Fruit fly (Drosophila melanogaster): Measurements from ENCODE around the gene ana1.

The ana1 gene

DNA sequence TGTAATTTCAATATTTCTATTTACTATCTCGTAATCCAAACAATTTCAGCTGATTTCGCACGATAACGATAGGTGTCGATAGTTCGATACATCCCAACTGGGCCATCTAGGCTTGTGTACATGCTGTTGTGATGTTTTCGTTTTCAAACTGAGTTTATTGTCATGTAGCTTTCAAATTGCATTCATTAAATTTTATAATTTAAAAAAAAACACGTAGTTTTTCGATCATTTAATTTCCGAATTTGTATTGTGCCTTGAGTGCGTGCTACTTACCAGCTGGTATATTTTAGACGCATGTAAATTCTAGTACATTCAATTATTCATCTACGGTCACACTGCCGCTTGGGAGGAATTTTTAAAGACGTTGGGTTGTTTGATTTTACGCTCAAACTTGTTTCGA is at the start of gene ana1, which contains the start of gene CG13623:
Gene ana1, plus strand, starts transcription at position 249 of the 400 bp plus-strand sequence.
Gene CG13623, minus strand, starts transcription at position 231 of the 400 bp plus-strand sequence.
- no peak for TF ChIP-seq CTCF (optimal IDR thresholded peaks at IDR 0.05)
- no peak for TF ChIP-seq CG8478 (optimal IDR thresholded peaks at IDR 0.05)

DNA sequence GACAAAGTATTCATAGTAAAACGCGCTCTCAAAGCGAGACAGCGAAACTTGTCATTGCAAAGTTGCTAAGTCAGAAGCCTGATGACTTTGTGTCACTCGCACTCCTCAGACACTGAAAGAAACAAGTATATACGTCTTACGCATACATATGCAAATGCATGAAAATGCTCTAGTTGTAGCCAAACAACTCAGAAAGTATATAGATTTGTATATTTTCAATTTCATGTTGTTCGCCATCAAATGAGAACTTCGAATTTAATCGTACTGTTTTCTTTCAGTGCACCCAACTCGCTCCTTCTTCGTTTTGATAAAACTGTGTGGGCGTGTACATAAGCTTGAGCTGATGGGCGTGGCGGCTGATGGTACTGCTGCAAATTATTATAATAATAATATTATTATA is 49.3 kb upstream of the ana1 start:
- TF ChIP-seq CG8478 (optimal IDR thresholded peaks at IDR 0.05): no peak
- TF ChIP-seq CTCF (optimal IDR thresholded peaks at IDR 0.05): no peak

DNA sequence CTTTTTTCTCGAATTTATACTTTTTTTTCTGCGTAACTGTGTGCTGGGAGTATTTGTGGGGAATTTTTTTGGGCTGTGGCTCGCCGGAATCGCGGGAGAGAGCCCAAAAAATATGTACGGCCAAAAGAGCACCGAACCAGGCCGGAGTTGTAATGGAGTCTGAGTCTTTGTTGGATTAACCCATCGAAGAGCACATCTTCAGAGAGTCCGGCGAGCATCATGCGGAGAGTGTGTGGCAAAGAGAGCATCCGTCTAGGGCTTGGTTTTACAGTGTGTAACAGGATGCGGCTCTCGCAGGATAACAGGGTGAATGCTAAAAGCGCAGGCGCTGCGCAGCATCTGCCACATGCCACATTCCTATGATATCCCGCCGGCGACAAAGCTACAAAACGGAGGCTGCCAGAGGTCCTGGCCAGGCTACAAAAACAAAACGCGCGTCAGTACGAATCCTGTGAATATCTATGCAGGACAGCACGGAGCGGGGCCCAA is 45.3 kb upstream of the ana1 start, which contains the start of gene nAChRalpha2:
Gene nAChRalpha2, plus strand, starts transcription at position 439 of the 489 bp plus-strand sequence.
- TF ChIP-seq CG8478 (optimal IDR thresholded peaks at IDR 0.05) (no peak), CTCF (optimal IDR thresholded peaks at IDR 0.05) (no peak)

DNA sequence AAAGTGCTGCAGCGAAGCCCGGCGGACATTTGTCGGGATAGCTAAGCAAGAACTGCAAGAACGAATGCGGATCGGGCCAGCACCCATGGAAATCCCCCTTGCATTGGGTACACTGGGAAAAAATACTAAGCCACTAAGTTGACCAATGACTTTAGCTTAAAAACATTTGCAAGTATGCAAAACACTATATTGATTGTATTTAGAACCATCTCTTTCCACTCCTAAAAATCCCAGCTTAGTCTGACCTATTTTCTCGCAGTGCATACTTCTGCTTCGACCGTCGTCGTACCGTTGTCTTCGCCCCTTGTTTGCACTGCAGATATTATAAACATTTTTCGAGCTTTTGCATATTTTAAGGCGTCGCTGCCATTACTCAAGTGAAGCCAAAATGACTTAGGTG is 34.3 kb upstream of the ana1 start:
- TF ChIP-seq CTCF (optimal IDR thresholded peaks at IDR 0.05) (no peak), CG8478 (optimal IDR thresholded peaks at IDR 0.05) (no peak)

DNA sequence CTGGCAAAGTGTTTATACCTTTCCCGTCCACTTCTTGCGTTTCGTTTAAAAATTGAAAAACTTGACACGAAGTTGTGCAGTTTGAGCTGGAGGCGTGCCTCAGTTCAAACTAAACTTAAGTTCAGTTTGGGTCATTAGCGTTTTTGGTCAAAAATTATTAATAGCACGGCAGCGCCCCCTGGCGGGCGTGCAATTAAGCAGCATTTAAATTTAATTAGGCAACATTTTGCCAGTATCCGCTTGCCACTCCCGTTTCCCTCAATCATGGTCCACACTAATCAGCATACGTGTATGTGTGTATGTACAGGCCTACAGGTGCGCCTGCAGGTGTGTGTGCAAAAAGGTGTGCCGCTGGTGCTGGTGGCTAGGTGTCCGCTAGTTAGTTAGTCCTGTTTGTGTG is 26.7 kb upstream of the ana1 start:
- TF ChIP-seq CTCF (optimal IDR thresholded peaks at IDR 0.05) (peak; percentile 59 to 70), CG8478 (optimal IDR thresholded peaks at IDR 0.05) (no peak)

DNA sequence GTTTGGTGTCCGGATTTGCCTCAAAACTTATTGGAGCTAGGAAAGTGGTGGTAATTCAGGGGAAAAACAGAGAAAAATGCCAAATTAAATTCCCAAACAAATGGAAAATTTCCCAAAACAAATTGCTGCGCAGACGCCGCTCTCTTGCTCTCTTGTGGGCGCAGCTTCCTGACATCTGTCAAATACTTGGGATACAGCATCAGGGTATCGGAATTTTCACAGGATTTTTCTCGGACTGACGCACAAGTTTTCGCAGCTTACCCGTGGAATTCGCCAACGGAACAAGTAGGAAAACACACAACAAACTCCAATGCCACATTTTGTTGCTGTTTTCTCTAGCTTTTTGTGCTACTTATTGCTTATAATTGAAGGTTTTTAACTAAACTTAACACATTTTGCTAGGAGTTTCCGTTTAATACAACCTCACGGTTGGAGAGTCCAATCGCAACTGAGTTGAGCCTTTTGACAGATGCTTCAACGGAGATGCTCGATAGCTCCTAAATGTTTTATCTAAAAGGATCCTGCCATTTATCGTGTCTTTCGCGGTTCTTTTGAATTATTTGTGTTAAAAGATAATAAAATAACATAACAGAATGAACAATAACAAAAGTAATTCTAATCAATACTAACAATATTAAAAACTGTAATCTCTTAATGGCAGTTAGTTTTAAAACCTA is 15.6 kb upstream of the ana1 start, which contains the start of the genes nAChRbeta2 and DZIP1:
Gene nAChRbeta2, minus strand, starts transcription at position 455 of the 677 bp plus-strand sequence.
Gene DZIP1, plus strand, starts transcription at position 627 of the 677 bp plus-strand sequence.
- no peak for TF ChIP-seq CG8478 (optimal IDR thresholded peaks at IDR 0.05)
- no peak for TF ChIP-seq CTCF (optimal IDR thresholded peaks at IDR 0.05)

DNA sequence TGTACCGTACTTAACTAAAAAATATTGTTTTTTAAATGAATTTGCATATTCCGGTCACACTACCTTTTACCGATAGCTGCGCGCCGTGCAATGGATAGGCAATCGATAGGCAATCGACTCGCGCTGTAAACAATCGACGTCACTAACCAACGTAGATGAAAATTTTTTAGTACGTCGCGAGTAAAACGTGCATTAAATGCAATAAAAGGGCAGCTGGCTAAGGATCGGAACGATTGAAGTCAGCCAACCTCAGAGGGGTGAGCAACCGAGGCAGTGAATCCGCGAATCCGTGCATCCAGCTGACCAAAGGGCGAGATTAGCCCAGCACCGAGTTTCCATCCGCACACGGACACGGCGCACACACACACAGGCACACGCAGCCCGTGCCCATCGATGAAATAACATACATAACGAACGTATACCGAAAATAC is 12.2 kb upstream of the ana1 start, which contains the start of gene Pp1alpha-96A:
Gene Pp1alpha-96A, plus strand, starts transcription at position 121 of the 431 bp plus-strand sequence.
- TF ChIP-seq CG8478 (optimal IDR thresholded peaks at IDR 0.05) (no peak), CTCF (optimal IDR thresholded peaks at IDR 0.05) (no peak)

DNA sequence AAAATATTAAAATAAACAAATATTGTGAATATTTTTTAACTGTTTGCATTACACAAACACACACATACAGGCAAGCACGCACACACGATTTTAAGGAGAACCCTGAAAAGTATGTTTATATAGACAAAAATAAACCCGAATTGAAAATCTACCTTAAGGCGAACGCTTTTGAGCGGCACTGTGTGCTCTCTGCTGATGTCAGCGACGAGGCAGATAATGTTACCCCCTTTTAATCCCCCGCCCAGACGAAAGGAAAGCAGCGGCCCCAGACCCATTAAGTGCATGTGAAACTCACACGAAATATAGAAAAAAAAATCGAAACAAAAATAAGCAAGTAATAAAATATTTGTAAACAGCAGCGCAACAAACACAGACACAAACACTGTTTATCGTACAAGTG is 9.1 kb upstream of the ana1 start:
- TF ChIP-seq CG8478 (optimal IDR thresholded peaks at IDR 0.05) (no peak), CTCF (optimal IDR thresholded peaks at IDR 0.05) (no peak)

DNA sequence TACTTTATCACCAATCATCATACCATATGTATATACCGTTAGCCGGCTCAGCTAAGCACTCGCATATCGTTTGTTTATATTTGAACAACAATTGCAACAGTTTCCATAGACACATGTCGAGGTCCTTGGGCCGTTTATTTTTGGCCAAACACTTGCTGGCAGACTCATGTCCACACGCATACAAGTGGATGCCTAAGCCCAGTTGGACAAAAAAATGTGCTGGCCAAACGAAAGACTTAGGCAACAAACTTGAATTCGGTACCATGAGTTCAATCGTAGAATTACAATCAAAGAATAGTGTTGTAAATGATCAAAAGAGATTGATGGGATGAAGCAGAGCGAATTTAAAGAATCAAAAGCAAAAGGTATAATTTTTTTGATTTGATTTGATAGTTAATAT is 6.8 kb upstream of the ana1 start, which contains the start of gene CG13622:
Gene CG13622, minus strand, starts transcription at position 101 of the 400 bp plus-strand sequence.
- TF ChIP-seq CG8478 (optimal IDR thresholded peaks at IDR 0.05) (no peak), CTCF (optimal IDR thresholded peaks at IDR 0.05) (no peak)

DNA sequence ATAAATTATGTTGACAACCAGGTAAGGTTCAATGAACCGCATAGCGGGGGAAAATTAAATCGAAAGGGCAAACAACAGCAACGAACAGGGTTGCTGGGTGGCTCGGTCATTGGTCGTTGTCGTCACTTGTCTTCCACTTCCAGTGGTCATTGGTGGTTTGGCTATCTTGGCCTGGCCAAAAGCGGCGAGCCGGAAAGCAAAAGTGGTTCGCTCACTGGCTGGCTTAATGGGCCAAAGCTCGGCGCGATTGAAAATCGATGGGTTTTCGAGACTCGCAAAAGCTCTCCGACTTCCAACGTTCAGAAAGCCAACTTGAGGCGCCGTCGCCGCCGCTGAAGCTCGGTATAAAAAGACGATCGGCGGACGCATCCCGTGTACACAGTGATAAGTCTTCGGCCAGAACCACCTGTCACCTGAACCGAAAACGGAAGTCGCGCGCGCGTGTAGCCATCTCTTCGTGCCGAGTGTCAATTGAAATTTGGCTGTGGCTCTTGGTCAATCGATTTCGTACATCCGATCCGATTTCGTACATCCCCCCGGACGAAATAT is 5.9 kb upstream of the ana1 start, which contains the start of gene Jhbp12:
Gene Jhbp12, plus strand, starts transcription at position 369 of the 549 bp plus-strand sequence.
- no peak for TF ChIP-seq CG8478 (optimal IDR thresholded peaks at IDR 0.05)
- no peak for TF ChIP-seq CTCF (optimal IDR thresholded peaks at IDR 0.05)

DNA sequence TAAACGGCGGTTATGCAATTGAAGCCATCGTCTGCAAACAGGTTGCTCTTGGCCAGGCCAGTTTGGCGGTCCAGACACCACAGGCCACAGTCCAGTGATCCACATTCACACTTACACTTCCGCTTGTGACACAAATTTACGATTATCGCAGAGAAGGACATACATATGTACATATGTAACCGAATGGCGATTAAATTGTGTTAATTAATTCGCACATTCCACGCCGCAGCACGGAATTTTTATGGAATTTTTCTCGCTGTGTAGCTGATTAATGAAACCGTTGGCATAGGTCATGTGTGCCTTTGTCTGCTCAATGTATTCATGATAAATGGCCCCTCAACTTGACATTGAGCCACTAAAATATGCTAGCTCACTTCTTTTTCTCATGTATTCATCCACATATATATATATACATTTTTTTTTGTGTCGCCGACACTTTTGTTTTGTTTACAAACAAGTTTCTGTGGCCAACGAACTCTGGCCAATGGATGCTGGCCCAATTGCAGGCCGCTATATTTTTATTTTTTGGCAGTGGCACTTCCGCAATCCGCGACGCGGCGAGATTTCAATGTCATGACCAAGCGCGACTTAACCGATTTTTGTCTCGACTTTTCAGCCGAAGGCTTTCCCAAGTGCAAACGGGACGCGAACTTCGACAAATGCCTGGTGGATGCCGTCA is 4.3 kb upstream of the ana1 start:
- TF ChIP-seq CTCF (optimal IDR thresholded peaks at IDR 0.05) (no peak), CG8478 (optimal IDR thresholded peaks at IDR 0.05) (no peak)

DNA sequence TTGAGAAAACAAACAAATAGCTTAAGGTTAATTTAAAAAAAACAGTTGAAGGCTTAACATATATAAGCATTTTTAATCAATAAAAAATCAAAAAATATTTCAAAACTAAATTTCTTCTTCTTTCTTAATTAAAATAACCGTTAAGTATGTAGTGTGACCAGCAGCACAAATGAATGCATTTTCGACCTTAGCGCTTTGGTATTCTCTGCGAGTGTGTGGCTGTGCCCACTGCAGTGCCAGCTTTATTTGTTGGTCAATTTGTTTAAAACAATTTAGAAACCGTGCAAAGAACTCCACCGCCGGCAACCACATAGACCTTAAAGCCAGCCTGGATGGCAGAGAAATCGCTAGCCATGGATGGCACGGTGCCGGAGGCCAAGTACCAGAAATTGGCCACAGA is 2.5 kb upstream of the ana1 start, which contains the start of gene CG6607:
Gene CG6607, plus strand, starts transcription at position 203 of the 400 bp plus-strand sequence.
- TF ChIP-seq CTCF (optimal IDR thresholded peaks at IDR 0.05) (no peak), CG8478 (optimal IDR thresholded peaks at IDR 0.05) (no peak)

DNA sequence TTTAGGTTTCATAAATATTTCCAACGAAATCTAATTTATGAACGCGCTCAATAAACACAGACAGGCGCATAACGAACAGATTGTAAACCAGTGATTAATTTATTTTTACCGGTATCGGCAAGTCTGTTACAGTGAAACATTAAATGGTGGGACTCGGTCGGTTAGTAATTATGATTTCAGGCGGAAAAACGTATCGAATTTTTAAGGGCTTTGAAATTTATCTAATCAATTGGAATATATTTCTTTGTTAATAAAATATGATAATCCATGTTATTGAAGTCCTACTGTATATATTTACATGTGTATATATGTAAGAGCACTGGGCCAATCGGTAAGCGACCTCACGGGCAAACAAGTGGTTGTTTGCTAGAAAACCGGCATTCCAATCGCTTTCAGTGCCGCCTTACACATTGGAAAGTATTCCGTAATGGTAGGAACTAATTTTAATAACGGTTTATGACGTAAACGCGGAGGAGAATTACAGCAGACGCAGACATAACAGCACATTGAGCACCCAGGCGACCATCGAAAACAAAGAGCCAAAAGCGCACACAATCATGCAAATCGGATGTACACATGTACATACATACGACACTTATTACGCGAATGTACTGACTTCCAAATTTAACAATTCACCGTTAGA is 12.8 kb downstream of the ana1 start:
- TF ChIP-seq CTCF (optimal IDR thresholded peaks at IDR 0.05) (no peak), CG8478 (optimal IDR thresholded peaks at IDR 0.05) (no peak)

DNA sequence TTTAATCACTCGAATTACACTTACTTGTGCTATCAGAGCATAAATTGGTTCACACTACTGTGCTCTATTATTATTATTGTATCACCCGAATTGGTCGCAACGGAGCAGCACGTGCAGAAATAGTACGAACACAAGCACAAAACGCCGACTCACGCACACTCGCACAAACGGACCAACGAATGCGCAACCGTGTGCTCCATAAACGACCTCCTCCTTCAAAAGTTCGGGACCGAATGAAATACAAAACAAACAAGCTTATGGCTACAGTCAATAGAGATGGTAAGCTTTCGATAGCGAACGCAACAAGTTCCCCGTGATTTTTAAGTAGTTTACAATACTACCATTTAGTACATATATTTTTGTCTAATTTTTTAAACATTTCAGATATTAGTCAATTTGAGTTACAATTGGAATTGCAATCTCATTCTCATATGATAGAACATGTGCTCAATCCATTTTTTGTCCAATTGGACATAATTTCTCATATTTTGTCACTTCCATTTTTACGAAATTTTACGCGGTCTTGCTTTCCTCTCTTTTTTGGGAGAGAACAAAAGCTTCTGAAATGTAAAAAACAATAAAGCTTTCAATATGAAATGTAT is 13.4 kb downstream of the ana1 start, which contains the start of gene Cftr:
Gene Cftr, minus strand, starts transcription at position 239 of the 602 bp plus-strand sequence.
- TF ChIP-seq CTCF (optimal IDR thresholded peaks at IDR 0.05) (no peak), CG8478 (optimal IDR thresholded peaks at IDR 0.05) (no peak)
